Worm (Caenorhabditis elegans) whole organism, L1 larva: ENCODE results near the gene trpa-1.

Experiments
- C04F5.9 ChIP-seq: sonication (generic microtip); optimal IDR thresholded peaks from 2 replicates; lab custom pipeline; 2016; ENCODE audit warnings: missing genetic modification characterization, missing compliant biosample characterization
- C16A3.4 ChIP-seq: fragments of 150-350 bp; optimal IDR thresholded peaks from 2 replicates; lab custom pipeline; 2014; ENCODE audit warnings: missing biosample characterization, missing genetic modification characterization
- C34B4.2 ChIP-seq: sonication (generic microtip); optimal IDR thresholded peaks from 2 replicates; lab custom pipeline; 2017; ENCODE audit warnings: mild to moderate bottlenecking, missing genetic modification characterization, missing compliant biosample characterization
- aha-1 ChIP-seq: fragments of 150-350 bp; optimal IDR thresholded peaks from 2 replicates; lab custom pipeline; 2014; ENCODE audit warnings: missing biosample characterization, missing genetic modification characterization
- aly-2 ChIP-seq: fragments of 150-350 bp; optimal IDR thresholded peaks from 2 replicates; lab custom pipeline; 2014; ENCODE audit warnings: missing biosample characterization, missing genetic modification characterization
- ama-1 ChIP-seq: fragments of 150-350 bp; optimal IDR thresholded peaks from 2 replicates; lab custom pipeline; 2014
- blmp-1 ChIP-seq: fragments of 150-350 bp; optimal IDR thresholded peaks from 2 replicates; lab custom pipeline; 2014; ENCODE audit warnings: missing biosample characterization, missing genetic modification characterization
- ceh-63 ChIP-seq: fragments of 200-800 bp; sonication (Bioruptor generic); optimal IDR thresholded peaks from 2 replicates; lab custom pipeline; 2018; ENCODE audit warnings: mild to moderate bottlenecking, missing genetic modification characterization, missing compliant biosample characterization
- ceh-8 ChIP-seq: fragments of 200-800 bp; sonication (Bioruptor generic); optimal IDR thresholded peaks from 2 replicates; lab custom pipeline; 2018; ENCODE audit warnings: mild to moderate bottlenecking, missing genetic modification characterization, moderate library complexity, missing compliant biosample characterization
- ceh-88 ChIP-seq: fragments of 200-800 bp; sonication (Bioruptor generic); IDR thresholded peaks from 2 replicates; pipeline ENCODE4 v1.3.6; 2022; ENCODE audit warnings: missing genetic modification characterization, missing compliant biosample characterization
- ces-1 ChIP-seq: fragments of 150-350 bp; optimal IDR thresholded peaks from 2 replicates; lab custom pipeline; 2014; ENCODE audit warnings: missing biosample characterization, missing genetic modification reagents, missing genetic modification characterization
- dsc-1 ChIP-seq: sonication (generic microtip); optimal IDR thresholded peaks from 2 replicates; lab custom pipeline; 2016; ENCODE audit warnings: mild to moderate bottlenecking, missing genetic modification characterization, missing compliant biosample characterization
- efl-1 ChIP-seq, 4 experiments: fragments of 150-350 bp; optimal IDR thresholded peaks in 3 of 4; peaks in 1 of 4; 1 replicate in 1 of 4; 2 replicates in 3 of 4; lab custom pipeline; 2014; ENCODE audit warnings: missing biosample characterization in 2 of 4, missing genetic modification characterization in 2 of 4, missing genetic modification reagents in 2 of 4
- egl-27 ChIP-seq, 2 experiments: fragments of 150-350 bp in 1 of 2; sonication (generic microtip); optimal IDR thresholded peaks; 3 replicates each; lab custom pipeline; 2017 to 2018; ENCODE audit warnings: missing biosample characterization in 2 of 2, missing genetic modification characterization in 2 of 2, missing genetic modification reagents in 2 of 2
- elt-2 ChIP-seq: sonication (generic microtip); optimal IDR thresholded peaks from 2 replicates; lab custom pipeline; 2016; ENCODE audit warnings: missing genetic modification characterization, mild to moderate bottlenecking, inconsistent platforms, missing compliant biosample characterization, missing genetic modification reagents
- elt-3 ChIP-seq, 6 experiments: fragments of 150-350 bp in 1 of 6; sonication (generic microtip); optimal IDR thresholded peaks; 2 replicates each; lab custom pipeline; 2017 to 2018; ENCODE audit warnings: missing biosample characterization in 6 of 6, missing genetic modification characterization in 6 of 6, inconsistent platforms in 1 of 6
- ets-5 ChIP-seq: fragments of 200-800 bp; sonication (Bioruptor generic); IDR thresholded peaks from 2 replicates; pipeline ENCODE4 v1.3.6; 2022; ENCODE audit warnings: missing genetic modification characterization, missing compliant biosample characterization
- fkh-10 ChIP-seq: sonication (generic microtip); optimal IDR thresholded peaks from 2 replicates; lab custom pipeline; 2017; ENCODE audit warnings: missing biosample characterization, missing genetic modification reagents, missing genetic modification characterization
- fkh-4 ChIP-seq: sonication (generic microtip); optimal IDR thresholded peaks from 2 replicates; lab custom pipeline; 2016; ENCODE audit warnings: missing compliant biosample characterization, missing genetic modification characterization, borderline replicate concordance
- hlh-4 ChIP-seq: sonication (generic microtip); optimal IDR thresholded peaks from 2 replicates; lab custom pipeline; 2016; ENCODE audit warnings: mild to moderate bottlenecking, missing genetic modification characterization, missing compliant biosample characterization
- hpl-2 ChIP-seq: fragments of 150-350 bp; optimal IDR thresholded peaks from 2 replicates; lab custom pipeline; 2014; ENCODE audit warnings: missing biosample characterization, missing genetic modification reagents, missing genetic modification characterization
- irx-1 ChIP-seq: sonication (generic microtip); optimal IDR thresholded peaks from 2 replicates; lab custom pipeline; 2016; ENCODE audit warnings: missing genetic modification characterization, missing compliant biosample characterization
- isw-1 ChIP-seq: fragments of 200-800 bp; sonication (Bioruptor generic); IDR thresholded peaks from 2 replicates; pipeline ENCODE4 v1.3.6; 2022; ENCODE audit warnings: missing genetic modification characterization, missing compliant biosample characterization
- jun-1 ChIP-seq: fragments of 150-350 bp; optimal IDR thresholded peaks from 2 replicates; lab custom pipeline; 2014; ENCODE audit warnings: missing biosample characterization, missing genetic modification reagents, missing genetic modification characterization
- lin-13 ChIP-seq: fragments of 150-350 bp; optimal IDR thresholded peaks from 2 replicates; lab custom pipeline; 2014; ENCODE audit warnings: missing biosample characterization, missing genetic modification reagents, missing genetic modification characterization
- lin-14 ChIP-seq: fragments of 200-800 bp; sonication (Bioruptor generic); optimal IDR thresholded peaks from 2 replicates; lab custom pipeline; 2018; ENCODE audit warnings: mild to moderate bottlenecking, missing genetic modification characterization, moderate library complexity, missing compliant biosample characterization
- lin-15B ChIP-seq: fragments of 150-350 bp; sonication (generic microtip); optimal IDR thresholded peaks from 3 replicates; lab custom pipeline; 2014; ENCODE audit warnings: missing biosample characterization, missing genetic modification characterization
- lin-35 ChIP-seq, 2 experiments: fragments of 150-350 bp; optimal IDR thresholded peaks; 2 replicates each; lab custom pipeline; 2014; ENCODE audit warnings: missing biosample characterization in 2 of 2, missing genetic modification characterization in 2 of 2, missing genetic modification reagents in 2 of 2
- lin-39 ChIP-seq: fragments of 150-350 bp; optimal IDR thresholded peaks from 2 replicates; lab custom pipeline; 2014; ENCODE audit warnings: missing biosample characterization, missing genetic modification reagents, missing genetic modification characterization
- lir-3 ChIP-seq: sonication (generic microtip); optimal IDR thresholded peaks from 2 replicates; lab custom pipeline; 2016; ENCODE audit warnings: mild to moderate bottlenecking, missing genetic modification characterization, moderate library complexity, missing compliant biosample characterization; ENCODE audit not compliant: poor library complexity
- mdl-1 ChIP-seq, 2 experiments: fragments of 150-350 bp; optimal IDR thresholded peaks; 2 replicates each; lab custom pipeline; 2014 to 2017; ENCODE audit warnings: missing biosample characterization in 2 of 2, missing genetic modification characterization in 2 of 2, inconsistent platforms in 1 of 2
- mep-1 ChIP-seq: fragments of 150-350 bp; optimal IDR thresholded peaks from 2 replicates; lab custom pipeline; 2014; ENCODE audit warnings: missing biosample characterization, missing genetic modification characterization
- nhr-12 ChIP-seq: sonication (generic microtip); optimal IDR thresholded peaks from 2 replicates; lab custom pipeline; 2017; ENCODE audit warnings: missing biosample characterization, missing genetic modification characterization
- nhr-19 ChIP-seq: fragments of 200-800 bp; sonication (Bioruptor generic); conservative IDR thresholded peaks from 2 replicates; pipeline ENCODE4 v1.3.6; 2022; ENCODE audit warnings: missing genetic modification characterization, missing compliant biosample characterization
- nhr-20 ChIP-seq: sonication (generic microtip); optimal IDR thresholded peaks from 2 replicates; lab custom pipeline; 2016; ENCODE audit warnings: mild to moderate bottlenecking, missing genetic modification characterization, missing compliant biosample characterization
- nhr-47 ChIP-seq: sonication (generic microtip); optimal IDR thresholded peaks from 2 replicates; lab custom pipeline; 2016; ENCODE audit warnings: mild to moderate bottlenecking, missing genetic modification characterization, moderate library complexity, missing compliant biosample characterization
- nhr-76 ChIP-seq: sonication (generic microtip); optimal IDR thresholded peaks from 2 replicates; lab custom pipeline; 2017; ENCODE audit warnings: missing biosample characterization, missing genetic modification characterization
- nhr-85 ChIP-seq: sonication (generic microtip); peaks from one replicate; lab custom pipeline; 2016; ENCODE audit warnings: missing genetic modification characterization, inconsistent platforms, missing compliant biosample characterization
- pag-3 ChIP-seq: sonication (generic microtip); optimal IDR thresholded peaks from 2 replicates; lab custom pipeline; 2017; ENCODE audit warnings: missing genetic modification characterization, mild to moderate bottlenecking, missing compliant biosample characterization, antibody characterized with exemption, borderline replicate concordance; ENCODE audit not compliant: insufficient read depth
- rnt-1 ChIP-seq: sonication (generic microtip); optimal IDR thresholded peaks from 2 replicates; lab custom pipeline; 2016; ENCODE audit warnings: mild to moderate bottlenecking, missing genetic modification characterization, moderate library complexity, missing compliant biosample characterization
- snpc-4 ChIP-seq: fragments of 150-350 bp; optimal IDR thresholded peaks from 2 replicates; lab custom pipeline; 2014; ENCODE audit warnings: missing biosample characterization, missing genetic modification characterization
- sox-4 ChIP-seq: sonication (generic microtip); optimal IDR thresholded peaks from 2 replicates; lab custom pipeline; 2016; ENCODE audit warnings: missing genetic modification characterization, missing compliant biosample characterization
- sptf-1 ChIP-seq: fragments of 150-350 bp; optimal IDR thresholded peaks from 2 replicates; lab custom pipeline; 2014; ENCODE audit warnings: missing biosample characterization, missing genetic modification characterization
- sup-37 ChIP-seq: fragments of 200-800 bp; sonication (Bioruptor generic); optimal IDR thresholded peaks from 2 replicates; lab custom pipeline; 2018; ENCODE audit warnings: mild to moderate bottlenecking, missing genetic modification characterization, missing compliant biosample characterization
- unc-130 ChIP-seq: fragments of 150-350 bp; optimal IDR thresholded peaks from 2 replicates; lab custom pipeline; 2017; ENCODE audit warnings: missing biosample characterization, missing genetic modification characterization, inconsistent platforms
- unc-30 ChIP-seq: sonication (generic microtip); optimal IDR thresholded peaks from 2 replicates; lab custom pipeline; 2017; ENCODE audit warnings: missing biosample characterization, missing genetic modification characterization
- unc-62 ChIP-seq: fragments of 150-350 bp; optimal IDR thresholded peaks from 2 replicates; lab custom pipeline; 2014; ENCODE audit warnings: missing biosample characterization, missing genetic modification reagents, missing genetic modification characterization
- unc-98 ChIP-seq: fragments of 200-800 bp; sonication (Bioruptor generic); IDR thresholded peaks from 2 replicates; pipeline ENCODE4 v1.3.6; 2022; ENCODE audit warnings: missing genetic modification characterization, missing compliant biosample characterization
- vab-15 ChIP-seq: sonication (generic microtip); optimal IDR thresholded peaks from 2 replicates; lab custom pipeline; 2017; ENCODE audit warnings: missing genotype, mild to moderate bottlenecking, missing genetic modification characterization, missing compliant biosample characterization
- ztf-4 ChIP-seq: fragments of 150-350 bp; optimal IDR thresholded peaks from 2 replicates; lab custom pipeline; 2014; ENCODE audit warnings: missing biosample characterization, missing genetic modification characterization

trpa-1 gene

DNA sequence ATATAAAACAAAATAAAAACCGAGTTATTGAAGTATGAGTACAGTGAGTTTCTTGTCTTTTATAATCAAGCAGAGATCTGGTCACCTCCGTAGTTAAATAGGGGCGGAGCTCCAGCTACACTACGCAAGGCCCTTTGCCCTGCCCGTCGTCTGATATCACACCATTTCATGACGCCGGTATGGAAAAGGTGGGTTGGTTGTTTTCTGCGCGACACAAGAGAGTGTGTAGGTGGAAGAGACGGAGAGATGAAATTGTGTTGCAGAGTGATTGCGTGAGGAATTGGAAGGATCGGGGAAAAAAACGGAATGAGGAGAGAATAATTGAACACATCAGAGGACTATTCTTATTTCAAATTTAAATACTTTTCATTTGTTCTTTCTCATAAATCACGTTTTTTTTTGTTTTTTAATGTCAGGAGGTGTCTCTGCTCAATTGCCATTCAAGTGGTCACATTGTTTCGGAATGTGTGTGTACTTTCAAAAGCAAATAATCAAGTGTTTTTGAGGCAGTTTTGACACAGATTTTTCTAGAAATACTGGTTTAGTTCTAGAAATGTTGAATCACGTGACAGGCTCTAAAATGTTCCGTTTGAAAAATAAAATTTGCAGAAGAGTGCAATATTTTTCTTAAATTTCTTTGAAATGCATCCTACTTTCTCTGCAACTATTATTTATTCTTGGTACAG, 51.6 kb downstream of the trpa-1 start, which contains the start of gene ZK822.9 (continued):
- TF ChIP-seq C16A3.4 (tag; lab: Kevin White, UChicago) (no peak), lin-15B (tag; lab: Kevin White, UChicago) (no peak), nhr-76 (tag; lab: Kevin White, UChicago) (no peak), rnt-1 (tag; lab: Kevin White, UChicago) (no peak), fkh-4 (tag; lab: Kevin White, UChicago) (no peak), blmp-1 (tag; lab: Kevin White, UChicago) (no peak), nhr-85 (tag; lab: Kevin White, UChicago) (peak; percentile 75), mep-1 (tag; lab: Kevin White, UChicago) (peak; percentile 14), jun-1 (tag; lab: Kevin White, UChicago) (no peak), ceh-88 (GFP tag; lab: Robert Waterston, UW) (no peak), hpl-2 (GFP tag; lab: Kevin White, UChicago) (no peak), sptf-1 (tag; lab: Kevin White, UChicago) (no peak), sup-37 (GFP tag; lab: Kevin White, UChicago) (no peak), nhr-20 (tag; lab: Kevin White, UChicago) (peak; percentile 38), C34B4.2 (tag; lab: Kevin White, UChicago) (no peak), pag-3 (tag; lab: Kevin White, UChicago) (no peak), dsc-1 (tag; lab: Kevin White, UChicago) (no peak), vab-15 (no peak), isw-1 (no peak), ets-5 (GFP tag; lab: Robert Waterston, UW) (no peak), fkh-10 (GFP tag; lab: Kevin White, UChicago) (no peak), ztf-4 (tag; lab: Kevin White, UChicago) (no peak), unc-30 (no peak), lir-3 (tag; lab: Kevin White, UChicago) (no peak), snpc-4 (no peak), egl-27 (tag; optimal IDR thresholded peaks at IDR 0.05; lab: Kevin White, UChicago) (no peak), unc-130 (tag; lab: Kevin White, UChicago) (no peak), ama-1 (no peak), aly-2 (tag; lab: Kevin White, UChicago) (no peak), efl-1 (optimal IDR thresholded peaks at IDR 0.05; lab: Kevin White, UChicago) (no peak), efl-1 (GFP tag; optimal IDR thresholded peaks at IDR 0.05 in 1 of 2; lab: Kevin White, UChicago) (no peak), irx-1 (tag; lab: Kevin White, UChicago) (no peak), nhr-19 (GFP tag; lab: Robert Waterston, UW) (no peak; the same call in 1 of the 2 replicates), ceh-63 (GFP tag; lab: Kevin White, UChicago) (no peak), lin-13 (GFP tag; lab: Kevin White, UChicago) (no peak), hlh-4 (no peak), nhr-47 (no peak), lin-14 (GFP tag; lab: Kevin White, UChicago) (peak; percentile 6), unc-62 (GFP tag; lab: Kevin White, UChicago) (no peak), mdl-1 (tag; optimal IDR thresholded peaks at IDR 0.05; lab: Kevin White, UChicago) (no peak)
- TF ChIP-seq, all 84 proteins: peak for 10

DNA sequence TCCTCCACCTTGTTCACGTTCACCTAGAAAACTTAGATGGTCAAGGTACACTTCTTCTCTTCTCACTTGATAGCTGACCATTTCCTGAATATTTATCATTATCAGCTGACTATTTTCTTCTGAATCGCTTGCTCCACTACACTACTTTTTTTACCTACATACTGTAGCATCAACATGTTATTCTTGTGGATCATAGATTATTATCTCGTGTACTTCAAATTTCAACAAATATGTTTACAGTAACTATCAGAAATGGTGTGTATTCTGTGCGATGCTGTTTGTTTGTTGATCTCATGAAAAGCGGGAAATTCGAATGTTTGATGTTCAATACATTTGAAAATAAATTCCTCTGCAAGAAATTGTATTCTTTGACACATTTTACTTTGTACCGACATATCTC, 52.6 kb downstream of the trpa-1 start, which contains the start of gene ZK822.10:
Gene ZK822.10 (plus strand): TSS at position 231 of the 400 bp plus-strand sequence.
- TF ChIP-seq C16A3.4 (tag; lab: Kevin White, UChicago) (peak; percentile 9), blmp-1 (tag; lab: Kevin White, UChicago) (no peak), elt-3 (tag; optimal IDR thresholded peaks at IDR 0.05; lab: Kevin White, UChicago) (no peak), vab-15 (no peak), lin-39 (tag; lab: Kevin White, UChicago) (no peak), aha-1 (tag; lab: Kevin White, UChicago) (no peak), C04F5.9 (tag; lab: Kevin White, UChicago) (no peak), egl-27 (tag; optimal IDR thresholded peaks at IDR 0.05; lab: Kevin White, UChicago) (no peak), dsc-1 (tag; lab: Kevin White, UChicago) (no peak), sptf-1 (tag; lab: Kevin White, UChicago) (no peak), jun-1 (tag; lab: Kevin White, UChicago) (no peak), pag-3 (tag; lab: Kevin White, UChicago) (no peak), unc-62 (GFP tag; lab: Kevin White, UChicago) (no peak), sox-4 (no peak), nhr-12 (tag; lab: Kevin White, UChicago) (no peak), hpl-2 (GFP tag; lab: Kevin White, UChicago) (no peak), elt-2 (tag; lab: Kevin White, UChicago) (peak; percentile 61), nhr-85 (tag; lab: Kevin White, UChicago) (peak; percentile 55), unc-98 (GFP tag; lab: Robert Waterston, UW) (no peak), ceh-8 (GFP tag; lab: Kevin White, UChicago) (no peak), lir-3 (tag; lab: Kevin White, UChicago) (no peak), lin-35 (GFP tag; optimal IDR thresholded peaks at IDR 0.05; lab: Kevin White, UChicago) (no peak), ces-1 (GFP tag; lab: Kevin White, UChicago) (no peak)
